Worm (Caenorhabditis elegans) whole organism, young adult: Measurements from ENCODE around the gene ZK632.2.

Experiments used
- B0019.2 ChIP-seq: fragments of 200-800 bp; sonication (Bioruptor generic); conservative IDR thresholded peaks from 2 replicates; pipeline ENCODE4 v1.3.6; 2022; ENCODE audit warnings: missing genetic modification reagents, missing genetic modification characterization, missing compliant biosample characterization
- F22D6.2 ChIP-seq: sonication (generic microtip); optimal IDR thresholded peaks from 2 replicates; lab custom pipeline; 2016; ENCODE audit warnings: mild to moderate bottlenecking, missing genetic modification characterization, missing compliant biosample characterization
- F23B12.7 ChIP-seq: sonication (generic microtip); optimal IDR thresholded peaks from 2 replicates; lab custom pipeline; 2017; ENCODE audit warnings: missing genetic modification characterization, mild to moderate bottlenecking, missing compliant biosample characterization, antibody characterized with exemption, moderate library complexity; ENCODE audit not compliant: insufficient read depth
- F39B2.1 ChIP-seq: fragments of 200-800 bp; sonication (Bioruptor generic); IDR thresholded peaks from 2 replicates; pipeline ENCODE4 v1.3.6; 2022; ENCODE audit warnings: missing genetic modification reagents, missing genetic modification characterization, missing compliant biosample characterization
- K12H6.12 ChIP-seq: fragments of 200-800 bp; sonication (Bioruptor generic); optimal IDR thresholded peaks from 2 replicates; lab custom pipeline; 2018; ENCODE audit warnings: mild to moderate bottlenecking, missing genetic modification characterization, missing compliant biosample characterization
- ama-1 ChIP-seq, 3 experiments: fragments of 150-350 bp in 1 of 3; sonication (generic microtip) in 2 of 3; optimal IDR thresholded peaks; 2 replicates each; lab custom pipeline; 2014 to 2018; ENCODE audit warnings: missing biosample characterization in 2 of 3, missing genetic modification characterization in 2 of 3, missing genetic modification reagents in 2 of 3
- dpff-1 ChIP-seq: sonication (generic microtip); optimal IDR thresholded peaks from 2 replicates; lab custom pipeline; 2017; ENCODE audit warnings: mild to moderate bottlenecking, missing genetic modification characterization, missing compliant biosample characterization
- dpl-1 ChIP-seq: fragments of 150-350 bp; optimal IDR thresholded peaks from 2 replicates; lab custom pipeline; 2014; ENCODE audit warnings: missing biosample characterization, missing genetic modification reagents, missing genetic modification characterization
- hmg-20 ChIP-seq: fragments of 200-800 bp; sonication (Bioruptor generic); IDR thresholded peaks from 2 replicates; pipeline ENCODE4 v1.3.6; 2022; ENCODE audit warnings: missing genetic modification reagents, missing genetic modification characterization, missing compliant biosample characterization
- nfya-2 ChIP-seq: fragments of 200-800 bp; sonication (Bioruptor generic); IDR thresholded peaks from 2 replicates; pipeline ENCODE4 v1.3.6; 2022; ENCODE audit warnings: missing genetic modification reagents, missing genetic modification characterization, missing compliant biosample characterization
- nhr-90 ChIP-seq: sonication (generic microtip); optimal IDR thresholded peaks from 2 replicates; lab custom pipeline; 2016; ENCODE audit warnings: missing genotype, mild to moderate bottlenecking, missing genetic modification characterization, missing compliant biosample characterization
- pha-4 ChIP-seq: fragments of 150-350 bp; sonication (generic microtip); optimal IDR thresholded peaks from 2 replicates; lab custom pipeline; 2014; ENCODE audit warnings: missing biosample characterization, missing genetic modification reagents, missing genetic modification characterization
- zfh-2 ChIP-seq: fragments of 200-800 bp; sonication (Bioruptor generic); conservative IDR thresholded peaks from 2 replicates; pipeline ENCODE4 v1.3.6; 2022; ENCODE audit warnings: missing genetic modification reagents, missing genetic modification characterization, missing compliant biosample characterization
- ztf-6 ChIP-seq: fragments of 200-800 bp; sonication (Bioruptor generic); IDR thresholded peaks from 2 replicates; pipeline ENCODE4 v1.3.6; 2022; ENCODE audit warnings: missing genetic modification reagents, missing genetic modification characterization, missing compliant biosample characterization

DNA sequence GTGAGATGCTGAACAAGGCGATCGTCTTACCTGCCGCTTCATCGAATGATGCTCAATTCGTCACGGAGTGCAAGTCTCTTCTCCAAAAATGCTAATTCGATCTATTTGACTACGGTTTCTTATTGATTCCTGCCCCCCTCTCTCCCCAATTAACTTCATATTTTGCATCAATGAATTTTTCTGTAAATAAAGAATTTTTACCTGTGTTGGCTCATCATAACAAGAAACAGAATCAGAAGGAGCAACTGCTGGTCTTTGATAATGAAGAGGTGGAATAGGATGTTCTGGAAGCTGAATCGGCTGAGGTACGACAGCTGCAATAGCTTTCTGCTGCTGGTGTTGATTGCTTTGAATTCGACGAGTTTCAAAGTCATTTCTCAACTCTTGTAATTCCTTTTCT is 38.7 kb upstream of the ZK632.2 start:
- TF ChIP-seq F23B12.7 (no peak), K12H6.12 (tag; lab: Kevin White, UChicago) (no peak), nhr-90 (tag; lab: Kevin White, UChicago) (no peak), hmg-20 (GFP tag; lab: Robert Waterston, UW) (no peak), ztf-6 (GFP tag; lab: Robert Waterston, UW) (no peak), B0019.2 (GFP tag; lab: Robert Waterston, UW) (no peak), F39B2.1 (no peak), zfh-2 (no peak), dpl-1 (GFP tag; lab: Kevin White, UChicago) (no peak), pha-4 (no peak), F22D6.2 (no peak), ama-1 (optimal IDR thresholded peaks at IDR 0.05; lab: Kevin White, UChicago) (no peak), ama-1 (GFP tag; optimal IDR thresholded peaks at IDR 0.05; lab: Kevin White, UChicago) (no peak), nfya-2 (GFP tag; lab: Robert Waterston, UW) (no peak), dpff-1 (tag; lab: Kevin White, UChicago) (no peak)
